Fruit fly (Drosophila melanogaster) whole organism, embryonic: ENCODE data around the gene Scox.

Experiments used
- Bgb ChIP-seq: fragments of 200-800 bp; sonication (Bioruptor generic); IDR thresholded peaks from 2 replicates; pipeline ENCODE4 v1.3.6; 2022; ENCODE audit warnings: missing biosample characterization, missing genetic modification characterization; ENCODE audit not compliant: partially characterized antibody
- CG10462 ChIP-seq: fragments of 200-800 bp; sonication (Bioruptor generic); optimal IDR thresholded peaks from 2 replicates; lab custom pipeline; 2016; ENCODE audit warnings: missing biosample characterization, missing genetic modification characterization
- CG11093 ChIP-seq: fragments of 200-800 bp; sonication (Bioruptor generic); IDR thresholded peaks from 3 replicates; pipeline ENCODE4 v1.3.6; 2022; ENCODE audit warnings: missing biosample characterization, missing genetic modification characterization
- CG11696 ChIP-seq: fragments of 200-800 bp; sonication (Bioruptor generic); IDR thresholded peaks from 2 replicates; pipeline ENCODE4 v1.3.6; 2022; ENCODE audit warnings: missing biosample characterization, missing genetic modification characterization
- CG12942 ChIP-seq: fragments of 200-800 bp; sonication (Bioruptor generic); optimal IDR thresholded peaks from 3 replicates; lab custom pipeline; 2016; ENCODE audit warnings: missing biosample characterization, missing genetic modification characterization
- CG13123 ChIP-seq: fragments of 200-800 bp; sonication (Bioruptor generic); optimal IDR thresholded peaks from 2 replicates; lab custom pipeline; 2016; ENCODE audit warnings: missing biosample characterization, missing genetic modification characterization
- CG13894 ChIP-seq: fragments of 200-800 bp; sonication (Bioruptor generic); optimal IDR thresholded peaks from 3 replicates; lab custom pipeline; 2018; ENCODE audit warnings: missing biosample characterization, mild to moderate bottlenecking, missing genetic modification characterization, moderate library complexity
- CG17328 ChIP-seq: fragments of 200-800 bp; sonication (Bioruptor generic); IDR thresholded peaks from 2 replicates; pipeline ENCODE4 v1.3.6; 2022; ENCODE audit warnings: missing biosample characterization, missing genetic modification characterization
- CG4360 ChIP-seq: fragments of 200-800 bp; sonication (Bioruptor generic); IDR thresholded peaks from 2 replicates; pipeline ENCODE4 v1.3.6; 2022; ENCODE audit warnings: missing biosample characterization, missing genetic modification characterization
- CG4404 ChIP-seq: fragments of 200-800 bp; sonication (Bioruptor generic); IDR thresholded peaks from 2 replicates; pipeline ENCODE4 v1.3.6; 2022; ENCODE audit warnings: missing biosample characterization, missing genetic modification characterization
- CG4424 ChIP-seq: fragments of 200-800 bp; sonication (Bioruptor generic); optimal IDR thresholded peaks from 3 replicates; lab custom pipeline; 2016; ENCODE audit warnings: missing biosample characterization, missing genetic modification characterization
- CG6175 ChIP-seq: fragments of 200-800 bp; sonication (Bioruptor generic); IDR thresholded peaks from 3 replicates; pipeline ENCODE4 v1.3.6; 2022; ENCODE audit warnings: missing biosample characterization, missing genetic modification characterization
- CG6765 ChIP-seq: fragments of 200-800 bp; sonication (Bioruptor generic); optimal IDR thresholded peaks from 3 replicates; lab custom pipeline; 2017; ENCODE audit warnings: missing biosample characterization, mild to moderate bottlenecking, missing genetic modification characterization
- CG6791 ChIP-seq: fragments of 200-800 bp; sonication (Bioruptor generic); IDR thresholded peaks from 3 replicates; pipeline ENCODE4 v1.3.6; 2022; ENCODE audit warnings: missing biosample characterization, missing genetic modification characterization; ENCODE audit not compliant: partially characterized antibody
- CG7271 ChIP-seq: fragments of 200-800 bp; sonication (Bioruptor generic); optimal IDR thresholded peaks from 2 replicates; lab custom pipeline; 2018; ENCODE audit warnings: missing biosample characterization, mild to moderate bottlenecking, missing genetic modification characterization, moderate library complexity
- CG7963 ChIP-seq: fragments of 200-800 bp; sonication (Bioruptor generic); IDR thresholded peaks from 3 replicates; pipeline ENCODE4 v1.3.6; 2022; ENCODE audit warnings: missing biosample characterization, missing genetic modification characterization; ENCODE audit not compliant: partially characterized antibody
- CG8089 ChIP-seq: fragments of 200-800 bp; sonication (Bioruptor generic); optimal IDR thresholded peaks from 3 replicates; lab custom pipeline; 2016; ENCODE audit warnings: missing biosample characterization, missing genetic modification characterization
- CG8281 ChIP-seq: fragments of 200-800 bp; sonication (Bioruptor generic); optimal IDR thresholded peaks from 2 replicates; lab custom pipeline; 2018; ENCODE audit warnings: missing biosample characterization, mild to moderate bottlenecking, missing genetic modification characterization, moderate library complexity
- CG9609 ChIP-seq: fragments of 200-800 bp; sonication (Bioruptor generic); optimal IDR thresholded peaks from 3 replicates; lab custom pipeline; 2016; ENCODE audit warnings: missing biosample characterization, missing genetic modification characterization
- Dref ChIP-seq: fragments of 200-800 bp; sonication (Bioruptor generic); IDR thresholded peaks from 2 replicates; pipeline ENCODE4 v1.3.6; 2022; ENCODE audit warnings: missing biosample characterization, missing genetic modification characterization
- ERR ChIP-seq: fragments of 200-800 bp; sonication (Bioruptor generic); optimal IDR thresholded peaks from 2 replicates; lab custom pipeline; 2016; ENCODE audit warnings: missing biosample characterization, missing genetic modification characterization
- Eip74EF ChIP-seq, 2 experiments: fragments of 200-800 bp in 1 of 2; fragments of >200 bp in 1 of 2; sonication (Bioruptor generic) in 1 of 2; optimal IDR thresholded peaks; 2 replicates each; lab custom pipeline; 2017 to 2019; ENCODE audit warnings: missing biosample characterization in 2 of 2, missing genetic modification characterization in 2 of 2, mild to moderate bottlenecking in 1 of 2, moderate library complexity in 1 of 2
- Fer1 ChIP-seq: fragments of 200-800 bp; sonication (Bioruptor generic); optimal IDR thresholded peaks from 2 replicates; lab custom pipeline; 2017; ENCODE audit warnings: missing biosample characterization, mild to moderate bottlenecking, missing genetic modification characterization
- Gsc ChIP-seq: fragments of 200-800 bp; sonication (Bioruptor generic); IDR thresholded peaks from 2 replicates; pipeline ENCODE4 v1.3.6; 2022; ENCODE audit warnings: missing biosample characterization, missing genetic modification characterization
- Hey ChIP-seq: fragments of 200-800 bp; sonication (Bioruptor generic); optimal IDR thresholded peaks from 3 replicates; lab custom pipeline; 2018; ENCODE audit warnings: missing biosample characterization, mild to moderate bottlenecking, missing genetic modification characterization
- Hr39 ChIP-seq: fragments of >200 bp; optimal IDR thresholded peaks from 2 replicates; lab custom pipeline; 2017
- NFAT ChIP-seq: fragments of 200-800 bp; sonication (Bioruptor generic); IDR thresholded peaks from 2 replicates; pipeline ENCODE4 v1.3.6; 2022; ENCODE audit warnings: missing biosample characterization, missing genetic modification characterization
- Optix ChIP-seq: fragments of 200-800 bp; sonication (Bioruptor generic); IDR thresholded peaks from 3 replicates; pipeline ENCODE4 v1.3.6; 2022; ENCODE audit warnings: missing biosample characterization, missing genetic modification characterization
- al ChIP-seq: fragments of 200-800 bp; sonication (Bioruptor generic); IDR thresholded peaks from 2 replicates; pipeline ENCODE4 v1.3.6; 2022; ENCODE audit warnings: missing biosample characterization, missing genetic modification characterization
- bcd ChIP-seq: fragments of 200-800 bp; sonication (Bioruptor generic); optimal IDR thresholded peaks from 2 replicates; lab custom pipeline; 2017; ENCODE audit warnings: missing biosample characterization, mild to moderate bottlenecking, missing genetic modification characterization
- bigmax ChIP-seq: fragments of 200-800 bp; sonication (Bioruptor generic); optimal IDR thresholded peaks from 2 replicates; lab custom pipeline; 2018; ENCODE audit warnings: missing biosample characterization, mild to moderate bottlenecking, missing genetic modification characterization
- bsh ChIP-seq, 2 experiments: fragments of 200-800 bp; sonication (Bioruptor generic); optimal IDR thresholded peaks; 2 replicates each; lab custom pipeline; 2017 to 2018; ENCODE audit warnings: mild to moderate bottlenecking in 2 of 2, missing biosample characterization in 2 of 2, missing genetic modification characterization in 2 of 2, moderate library complexity in 1 of 2
- btn ChIP-seq: fragments of 200-800 bp; sonication (Bioruptor generic); optimal IDR thresholded peaks from 2 replicates; lab custom pipeline; 2016; ENCODE audit warnings: missing biosample characterization, missing genetic modification characterization
- da ChIP-seq: fragments of 200-800 bp; sonication (Bioruptor generic); optimal IDR thresholded peaks from 2 replicates; lab custom pipeline; 2016; ENCODE audit warnings: missing biosample characterization, missing genetic modification characterization
- disco-r ChIP-seq: fragments of 200-800 bp; sonication (Bioruptor generic); optimal IDR thresholded peaks from 2 replicates; lab custom pipeline; 2016; ENCODE audit warnings: missing biosample characterization, missing genetic modification characterization
- fd102C ChIP-seq: fragments of 200-800 bp; sonication (Bioruptor generic); optimal IDR thresholded peaks from 2 replicates; lab custom pipeline; 2018; ENCODE audit warnings: missing biosample characterization, mild to moderate bottlenecking, missing genetic modification characterization, moderate library complexity
- gcm ChIP-seq: fragments of 200-800 bp; sonication (Bioruptor generic); optimal IDR thresholded peaks from 2 replicates; lab custom pipeline; 2019; ENCODE audit warnings: missing biosample characterization, mild to moderate bottlenecking, missing genetic modification characterization, moderate library complexity
- gcm2 ChIP-seq: fragments of 200-800 bp; sonication (Bioruptor generic); optimal IDR thresholded peaks from 2 replicates; lab custom pipeline; 2016; ENCODE audit warnings: missing biosample characterization, missing genetic modification characterization
- gro ChIP-seq: fragments of 200-800 bp; sonication (Bioruptor generic); optimal IDR thresholded peaks from 2 replicates; lab custom pipeline; 2016; ENCODE audit warnings: missing biosample characterization, missing genetic modification characterization
- gt ChIP-seq: fragments of 200-800 bp; sonication (Bioruptor generic); IDR thresholded peaks from 2 replicates; pipeline ENCODE4 v1.3.6; 2022; ENCODE audit warnings: missing biosample characterization, missing genetic modification characterization
- hb ChIP-seq: fragments of 200-800 bp; sonication (Bioruptor generic); IDR thresholded peaks from 3 replicates; pipeline ENCODE4 v1.3.6; 2022; ENCODE audit warnings: missing biosample characterization, missing genetic modification characterization; ENCODE audit not compliant: partially characterized antibody
- hth ChIP-seq: fragments of >200 bp; optimal IDR thresholded peaks from 2 replicates; lab custom pipeline; 2017; ENCODE audit warnings: inconsistent platforms
- klu ChIP-seq: fragments of 200-800 bp; sonication (Bioruptor generic); IDR thresholded peaks from 2 replicates; pipeline ENCODE4 v1.3.6; 2022; ENCODE audit warnings: missing biosample characterization, missing genetic modification characterization
- lmd ChIP-seq: fragments of 200-800 bp; sonication (Bioruptor generic); IDR thresholded peaks from 2 replicates; pipeline ENCODE4 v1.3.6; 2022; ENCODE audit warnings: missing biosample characterization, missing genetic modification characterization
- salm ChIP-seq: fragments of 200-800 bp; sonication (Bioruptor generic); optimal IDR thresholded peaks from 2 replicates; lab custom pipeline; 2018; ENCODE audit warnings: missing biosample characterization, mild to moderate bottlenecking, missing genetic modification characterization
- sna ChIP-seq: fragments of 200-800 bp; sonication (Bioruptor generic); IDR thresholded peaks from 2 replicates; pipeline ENCODE4 v1.3.6; 2022; ENCODE audit warnings: missing biosample characterization, missing genetic modification characterization; ENCODE audit not compliant: partially characterized antibody
- ssp ChIP-seq: fragments of 200-800 bp; sonication (Bioruptor generic); IDR thresholded peaks from 2 replicates; pipeline ENCODE4 v1.3.6; 2022; ENCODE audit warnings: missing biosample characterization, missing genetic modification characterization
- tll ChIP-seq, 2 experiments: fragments of 200-800 bp in 1 of 2; fragments of >200 bp in 1 of 2; sonication (Bioruptor generic) in 1 of 2; optimal IDR thresholded peaks; 2 replicates each; lab custom pipeline; 2017 to 2019; ENCODE audit warnings: missing biosample characterization in 2 of 2, missing genetic modification characterization in 2 of 2, mild to moderate bottlenecking in 1 of 2, moderate library complexity in 1 of 2
- yki ChIP-seq: fragments of >200 bp; optimal IDR thresholded peaks from 3 replicates; lab custom pipeline; 2018
- zen ChIP-seq: fragments of 200-800 bp; sonication (Bioruptor generic); optimal IDR thresholded peaks from 3 replicates; lab custom pipeline; 2018; ENCODE audit warnings: missing biosample characterization, mild to moderate bottlenecking, missing genetic modification characterization, moderate library complexity

Scox gene

dm6 chr2L:5004677-5005463 is 36.1 kb upstream of the Scox start (continued):
- TF ChIP-seq gcm2 (GFP tag; lab: Kevin White, UChicago) (peak; percentile 93), Eip74EF (GFP tag; optimal IDR thresholded peaks at IDR 0.05; lab: Kevin White, UChicago) (peak in 1 of 2 experiments; percentile 88), klu (GFP tag; lab: Robert Waterston, UW) (peak; percentile 92), al (GFP tag; lab: Robert Waterston, UW) (peak; percentile 92), CG4404 (GFP tag; lab: Robert Waterston, UW) (peak; percentile 93), lmd (peak; percentile 96), Gsc (GFP tag; lab: Robert Waterston, UW) (peak; percentile 88), zen (tag; lab: Kevin White, UChicago) (peak; percentile 88), CG12942 (peak; percentile 84), CG17328 (GFP tag; lab: Robert Waterston, UW) (peak; percentile 95), CG8281 (tag; lab: Kevin White, UChicago) (peak; percentile 84), bigmax (peak; percentile 56), CG13894 (tag; lab: Kevin White, UChicago) (peak; percentile 98), Optix (GFP tag; lab: Robert Waterston, UW) (peak; percentile 91), salm (peak; percentile 84), disco-r (GFP tag; lab: Kevin White, UChicago) (peak; percentile 86), yki (lab: Kevin White, UChicago) (no peak), gt (GFP tag; lab: Robert Waterston, UW) (peak; percentile 81), bcd (GFP tag; lab: Kevin White, UChicago) (peak; percentile 94), gro (peak; percentile 96), CG10462 (peak; percentile 86), Bgb (GFP tag; lab: Robert Waterston, UW) (no peak), CG7271 (tag; lab: Kevin White, UChicago) (peak; percentile 75), CG9609 (GFP tag; lab: Kevin White, UChicago) (peak; percentile 93), da (GFP tag; lab: Kevin White, UChicago) (peak; percentile 78), CG8089 (GFP tag; lab: Kevin White, UChicago) (peak; percentile 87), CG4360 (GFP tag; lab: Robert Waterston, UW) (peak; percentile 63), Fer1 (GFP tag; lab: Kevin White, UChicago) (peak; percentile 98), hb (no peak), Hey (tag; lab: Kevin White, UChicago) (peak; percentile 80), CG11696 (GFP tag; lab: Robert Waterston, UW) (peak; percentile 85), CG13123 (GFP tag; lab: Kevin White, UChicago) (peak; percentile 80), Dref (GFP tag; lab: Robert Waterston, UW) (0 out of 2 replicates have a peak, but pooled peaks have one; percentile 36), gcm (peak; percentile 87), bsh (GFP tag; optimal IDR thresholded peaks at IDR 0.05; lab: Kevin White, UChicago) (peak; percentile 61 to 95), sna (GFP tag; lab: Robert Waterston, UW) (0 out of 2 replicates have a peak, but pooled peaks have one; percentile 13), CG6791 (GFP tag; lab: Robert Waterston, UW) (no peak), fd102C (GFP tag; lab: Kevin White, UChicago) (no peak), ERR (GFP tag; lab: Kevin White, UChicago) (peak; percentile 95), CG4424 (GFP tag; lab: Kevin White, UChicago) (peak; percentile 94), NFAT (GFP tag; lab: Robert Waterston, UW) (peak; percentile 92), CG11093 (GFP tag; lab: Robert Waterston, UW) (peak; percentile 92; the same call in 2 of the 3 replicates), CG6765 (GFP tag; lab: Kevin White, UChicago) (peak; percentile 86), Hr39 (lab: Kevin White, UChicago) (no peak), btn (GFP tag; lab: Kevin White, UChicago) (peak; percentile 84), CG7963 (GFP tag; lab: Robert Waterston, UW) (no peak), hth (lab: Kevin White, UChicago) (no peak), CG6175 (GFP tag; lab: Robert Waterston, UW) (peak; percentile 93), tll (GFP tag; optimal IDR thresholded peaks at IDR 0.05; lab: Kevin White, UChicago) (no peak), ssp (GFP tag; lab: Robert Waterston, UW) (peak; percentile 89)
